Fruit fly (Drosophila melanogaster) whole organism, prepupa: ENCODE results near the gene Usp1.

ENCODE experiments used
- Blimp-1 ChIP-seq: fragments of 200-800 bp; sonication (Bioruptor generic); optimal IDR thresholded peaks from 3 replicates; lab custom pipeline; 2017; ENCODE audit warnings: missing biosample characterization, missing genetic modification characterization, mild to moderate bottlenecking, moderate library complexity, missing genetic modification reagents
- CG10631 ChIP-seq: fragments of 200-800 bp; sonication (Bioruptor generic); optimal IDR thresholded peaks from 2 replicates; lab custom pipeline; 2016; ENCODE audit warnings: missing biosample characterization, missing genetic modification characterization
- CG11294 ChIP-seq: fragments of 200-800 bp; sonication (Bioruptor generic); IDR thresholded peaks from 2 replicates; pipeline ENCODE4 v1.3.6; 2022; ENCODE audit warnings: missing biosample characterization, missing genetic modification characterization
- CG11762 ChIP-seq: fragments of 200-800 bp; sonication (Bioruptor generic); optimal IDR thresholded peaks from 3 replicates; lab custom pipeline; 2016; ENCODE audit warnings: missing biosample characterization, missing genetic modification characterization; ENCODE audit not compliant: insufficient read depth
- CG11902 ChIP-seq: fragments of 200-800 bp; sonication (Bioruptor generic); optimal IDR thresholded peaks from 3 replicates; lab custom pipeline; 2016; ENCODE audit warnings: missing biosample characterization, missing genetic modification characterization
- CG15336 ChIP-seq: fragments of 200-800 bp; sonication (Bioruptor generic); IDR thresholded peaks from 2 replicates; pipeline ENCODE4 v1.3.6; 2022; ENCODE audit warnings: missing biosample characterization, missing genetic modification characterization
- CG1621 ChIP-seq: fragments of 200-800 bp; sonication (Bioruptor generic); optimal IDR thresholded peaks from 3 replicates; lab custom pipeline; 2018; ENCODE audit warnings: missing biosample characterization, mild to moderate bottlenecking, missing genetic modification characterization
- CG16779 ChIP-seq: fragments of 200-800 bp; sonication (Bioruptor generic); optimal IDR thresholded peaks from 3 replicates; lab custom pipeline; 2017; ENCODE audit warnings: missing biosample characterization, mild to moderate bottlenecking, missing genetic modification characterization
- CG32006 ChIP-seq: fragments of 200-800 bp; sonication (Bioruptor generic); optimal IDR thresholded peaks from 3 replicates; lab custom pipeline; 2017; ENCODE audit warnings: missing biosample characterization, mild to moderate bottlenecking, missing genetic modification characterization
- CG3919 ChIP-seq: fragments of 200-800 bp; sonication (Bioruptor generic); optimal IDR thresholded peaks from 3 replicates; lab custom pipeline; 2016; ENCODE audit warnings: missing biosample characterization, missing genetic modification characterization
- CG4318 ChIP-seq: fragments of 200-800 bp; sonication (Bioruptor generic); optimal IDR thresholded peaks from 3 replicates; lab custom pipeline; 2017; ENCODE audit warnings: missing biosample characterization, mild to moderate bottlenecking, missing genetic modification characterization
- CG6163 ChIP-seq: fragments of 200-800 bp; sonication (Bioruptor generic); IDR thresholded peaks from 3 replicates; pipeline ENCODE4 v1.3.6; 2022; ENCODE audit warnings: missing biosample characterization, missing genetic modification characterization
- CG7368 ChIP-seq: fragments of 200-800 bp; sonication (Bioruptor generic); optimal IDR thresholded peaks from 3 replicates; lab custom pipeline; 2016; ENCODE audit warnings: missing biosample characterization, missing genetic modification characterization
- CG8119 ChIP-seq: fragments of 200-800 bp; sonication (Bioruptor generic); IDR thresholded peaks from 3 replicates; pipeline ENCODE4 v1.3.6; 2022; ENCODE audit warnings: missing biosample characterization, missing genetic modification characterization
- CG9139 ChIP-seq: fragments of 200-800 bp; sonication (Bioruptor generic); optimal IDR thresholded peaks from 3 replicates; lab custom pipeline; 2017; ENCODE audit warnings: missing biosample characterization, mild to moderate bottlenecking, missing genetic modification characterization
- Eip75B ChIP-seq: fragments of 200-800 bp; sonication (Bioruptor generic); optimal IDR thresholded peaks from 3 replicates; lab custom pipeline; 2016; ENCODE audit warnings: missing biosample characterization, missing genetic modification characterization
- Eip93F ChIP-seq: fragments of 200-800 bp; sonication (Bioruptor generic); optimal IDR thresholded peaks from 2 replicates; lab custom pipeline; 2016; ENCODE audit warnings: missing biosample characterization, mild to moderate bottlenecking, missing genetic modification characterization
- Ets21C ChIP-seq: fragments of 200-800 bp; sonication (Bioruptor generic); optimal IDR thresholded peaks from 3 replicates; lab custom pipeline; 2016; ENCODE audit warnings: missing biosample characterization, missing genetic modification characterization
- Ets96B ChIP-seq: fragments of 200-800 bp; optimal IDR thresholded peaks from 2 replicates; lab custom pipeline; 2019; ENCODE audit warnings: missing biosample characterization, mild to moderate bottlenecking, missing genetic modification characterization, moderate library complexity
- Gug ChIP-seq: fragments of 200-800 bp; sonication (Bioruptor generic); IDR thresholded peaks from 2 replicates; pipeline ENCODE4 v1.3.6; 2022; ENCODE audit warnings: missing biosample characterization, missing genetic modification characterization
- Hr39 ChIP-seq: fragments of 200-800 bp; sonication (Bioruptor generic); optimal IDR thresholded peaks from 2 replicates; lab custom pipeline; 2016; ENCODE audit warnings: missing biosample characterization, missing genetic modification characterization
- Hr4 ChIP-seq: fragments of 200-800 bp; sonication (Bioruptor generic); optimal IDR thresholded peaks from 3 replicates; lab custom pipeline; 2016; ENCODE audit warnings: missing biosample characterization, missing genetic modification characterization
- Lpt ChIP-seq: fragments of 200-800 bp; sonication (Bioruptor generic); optimal IDR thresholded peaks from 3 replicates; lab custom pipeline; 2016; ENCODE audit warnings: missing biosample characterization, missing genetic modification characterization
- Met ChIP-seq: fragments of 200-800 bp; sonication (Bioruptor generic); optimal IDR thresholded peaks from 3 replicates; lab custom pipeline; 2016; ENCODE audit warnings: missing biosample characterization, missing genetic modification characterization
- OdsH ChIP-seq: fragments of 200-800 bp; sonication (Bioruptor generic); optimal IDR thresholded peaks from 3 replicates; lab custom pipeline; 2016; ENCODE audit warnings: missing biosample characterization, missing genetic modification characterization
- Smox ChIP-seq: fragments of 200-800 bp; sonication (Bioruptor generic); optimal IDR thresholded peaks from 3 replicates; lab custom pipeline; 2016; ENCODE audit warnings: missing biosample characterization, missing genetic modification characterization
- Sox102F ChIP-seq: fragments of 200-800 bp; sonication (Bioruptor generic); optimal IDR thresholded peaks from 2 replicates; lab custom pipeline; 2016; ENCODE audit warnings: missing biosample characterization, mild to moderate bottlenecking, missing genetic modification characterization
- Sox14 ChIP-seq: fragments of 200-800 bp; sonication (Bioruptor generic); optimal IDR thresholded peaks from 3 replicates; lab custom pipeline; 2016; ENCODE audit warnings: missing biosample characterization, missing genetic modification characterization
- Sox15 ChIP-seq: fragments of 200-800 bp; sonication (Bioruptor generic); optimal IDR thresholded peaks from 3 replicates; lab custom pipeline; 2016; ENCODE audit warnings: missing biosample characterization, missing genetic modification characterization
- acj6 ChIP-seq: fragments of 200-800 bp; sonication (Bioruptor generic); optimal IDR thresholded peaks from 3 replicates; lab custom pipeline; 2016; ENCODE audit warnings: missing biosample characterization, missing genetic modification characterization
- cyc ChIP-seq: fragments of 200-800 bp; sonication (Bioruptor generic); optimal IDR thresholded peaks from 3 replicates; lab custom pipeline; 2016; ENCODE audit warnings: missing biosample characterization, missing genetic modification characterization
- dsx ChIP-seq: fragments of 200-800 bp; optimal IDR thresholded peaks from 3 replicates; lab custom pipeline; 2019; ENCODE audit warnings: missing biosample characterization, mild to moderate bottlenecking, missing genetic modification characterization, moderate library complexity; ENCODE audit not compliant: poor library complexity, severe bottlenecking
- eg ChIP-seq: fragments of 200-800 bp; sonication (Bioruptor generic); IDR thresholded peaks from 3 replicates; pipeline ENCODE4 v1.3.6; 2022; ENCODE audit warnings: missing biosample characterization, missing genetic modification characterization
- esn ChIP-seq: fragments of 200-800 bp; sonication (Bioruptor generic); optimal IDR thresholded peaks from 2 replicates; lab custom pipeline; 2016; ENCODE audit warnings: missing biosample characterization, mild to moderate bottlenecking, missing genetic modification characterization, moderate library complexity
- fd59A ChIP-seq: fragments of 200-800 bp; sonication (Bioruptor generic); optimal IDR thresholded peaks from 2 replicates; lab custom pipeline; 2017; ENCODE audit warnings: missing biosample characterization, mild to moderate bottlenecking, missing genetic modification characterization, missing genetic modification reagents
- fkh ChIP-seq: fragments of 200-800 bp; sonication (Bioruptor generic); optimal IDR thresholded peaks from 3 replicates; lab custom pipeline; 2017; ENCODE audit warnings: missing biosample characterization, mild to moderate bottlenecking, missing genetic modification characterization, moderate library complexity
- lz ChIP-seq: fragments of 200-800 bp; sonication (Bioruptor generic); optimal IDR thresholded peaks from 3 replicates; lab custom pipeline; 2016; ENCODE audit warnings: missing biosample characterization, missing genetic modification characterization
- net ChIP-seq: fragments of 200-800 bp; sonication (Bioruptor generic); optimal IDR thresholded peaks from 3 replicates; lab custom pipeline; 2016; ENCODE audit warnings: missing biosample characterization, missing genetic modification characterization
- pdm3 ChIP-seq: fragments of 200-800 bp; sonication (Bioruptor generic); optimal IDR thresholded peaks from 3 replicates; lab custom pipeline; 2016; ENCODE audit warnings: missing biosample characterization, missing genetic modification characterization
- salr ChIP-seq, 2 experiments: fragments of 200-800 bp; sonication (Bioruptor generic); optimal IDR thresholded peaks; 3 replicates each; lab custom pipeline; 2016 to 2018; ENCODE audit warnings: missing biosample characterization in 2 of 2, missing genetic modification characterization in 2 of 2, mild to moderate bottlenecking in 1 of 2
- spab ChIP-seq: fragments of 200-800 bp; sonication (Bioruptor generic); optimal IDR thresholded peaks from 2 replicates; lab custom pipeline; 2017; ENCODE audit warnings: missing biosample characterization, mild to moderate bottlenecking, missing genetic modification characterization, missing genetic modification reagents
- ss ChIP-seq, 2 experiments: fragments of 200-800 bp; sonication (Bioruptor generic); optimal IDR thresholded peaks; 2 replicates in 1 of 2; 3 replicates in 1 of 2; lab custom pipeline; 2017 to 2018; ENCODE audit warnings: mild to moderate bottlenecking in 2 of 2, missing biosample characterization in 2 of 2, missing genetic modification characterization in 2 of 2, moderate library complexity in 1 of 2
- svp ChIP-seq: fragments of 200-800 bp; sonication (Bioruptor generic); peaks from one replicate; lab custom pipeline; 2016; ENCODE audit warnings: missing biosample characterization, missing genetic modification characterization
- topi ChIP-seq: fragments of 200-800 bp; sonication (Bioruptor generic); optimal IDR thresholded peaks from 3 replicates; lab custom pipeline; 2016; ENCODE audit warnings: missing biosample characterization, missing genetic modification characterization
- vri ChIP-seq: fragments of 200-800 bp; sonication (Bioruptor generic); optimal IDR thresholded peaks from 3 replicates; lab custom pipeline; 2016; ENCODE audit warnings: missing biosample characterization, mild to moderate bottlenecking, missing genetic modification characterization

Gene Usp1

DNA sequence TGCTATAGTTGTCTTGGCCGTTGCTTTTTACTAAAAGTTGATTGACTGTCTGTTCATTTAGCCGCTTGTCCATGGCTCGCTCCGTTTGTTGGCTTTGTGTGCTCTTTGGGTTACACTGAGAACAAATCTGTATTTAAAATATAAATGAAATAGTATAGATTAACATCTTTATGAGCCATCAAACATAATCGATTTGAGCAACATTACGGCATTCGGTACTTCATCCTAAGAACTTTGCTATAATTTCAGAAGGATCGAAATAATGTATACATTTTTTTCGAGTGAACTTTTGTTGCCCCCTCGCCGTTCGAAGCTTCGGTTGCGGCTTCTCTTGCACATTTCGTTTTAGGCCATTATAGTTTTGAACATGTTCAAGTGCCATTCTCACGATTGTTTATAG is 21.0 kb upstream of the Usp1 start (continued):
- TF ChIP-seq CG11902 (GFP tag; lab: Kevin White, UChicago) (peak; percentile 5), CG32006 (GFP tag; lab: Kevin White, UChicago) (peak; percentile 95), ss (GFP tag; optimal IDR thresholded peaks at IDR 0.05; lab: Kevin White, UChicago) (peak; percentile 48 to 71), svp (GFP tag; lab: Kevin White, UChicago) (peak; percentile 73), topi (peak; percentile 69), CG4318 (GFP tag; lab: Kevin White, UChicago) (peak; percentile 89), Gug (peak; percentile 80), Lpt (GFP tag; lab: Kevin White, UChicago) (peak; percentile 77), Ets96B (tag; lab: Kevin White, UChicago) (peak; percentile 84), eg (peak; percentile 96), net (GFP tag; lab: Kevin White, UChicago) (peak; percentile 70), cyc (GFP tag; lab: Kevin White, UChicago) (peak; percentile 25), Blimp-1 (GFP tag; lab: Kevin White, UChicago) (no peak), CG8119 (GFP tag; lab: Robert Waterston, UW) (peak; percentile 95), Sox14 (GFP tag; lab: Kevin White, UChicago) (peak; percentile 83), CG16779 (peak; percentile 64), CG11762 (GFP tag; lab: Kevin White, UChicago) (peak; percentile 53), OdsH (peak; percentile 80), acj6 (GFP tag; lab: Kevin White, UChicago) (peak; percentile 74), Smox (GFP tag; lab: Kevin White, UChicago) (peak; percentile 43), spab (GFP tag; lab: Kevin White, UChicago) (peak; percentile 73), CG6163 (peak; percentile 93), Sox15 (no peak), fkh (no peak), CG10631 (GFP tag; lab: Kevin White, UChicago) (peak; percentile 86), Hr39 (GFP tag; lab: Kevin White, UChicago) (peak; percentile 41), Met (GFP tag; lab: Kevin White, UChicago) (peak; percentile 77), CG3919 (GFP tag; lab: Kevin White, UChicago) (peak; percentile 79), Eip75B (GFP tag; lab: Kevin White, UChicago) (peak; percentile 81), fd59A (GFP tag; lab: Kevin White, UChicago) (peak; percentile 76), pdm3 (peak; percentile 81), Hr4 (GFP tag; lab: Kevin White, UChicago) (peak; percentile 95)

DNA sequence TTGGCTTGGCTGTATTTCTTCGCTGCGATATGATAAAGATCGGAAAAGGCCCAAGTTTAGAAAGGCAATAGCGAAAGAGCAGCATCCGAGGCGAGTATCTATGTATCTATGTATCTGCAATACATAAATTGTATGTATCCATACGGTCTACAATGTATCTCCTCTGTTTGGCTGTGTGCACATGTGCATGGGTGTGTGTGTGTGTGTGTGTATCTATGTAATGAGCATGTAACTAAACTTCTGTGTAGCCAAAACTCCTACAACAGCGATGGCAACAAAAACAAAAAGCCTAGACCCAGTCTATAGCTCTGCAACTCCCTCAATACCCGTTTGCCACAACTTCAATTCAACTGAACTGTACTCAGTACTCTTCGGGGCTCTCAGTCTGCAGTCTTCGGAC is 18.9 kb upstream of the Usp1 start:
- TF ChIP-seq acj6 (GFP tag; lab: Kevin White, UChicago) (no peak), spab (GFP tag; lab: Kevin White, UChicago) (no peak), OdsH (no peak), dsx (peak; percentile 95), Hr4 (GFP tag; lab: Kevin White, UChicago) (no peak), esn (GFP tag; lab: Kevin White, UChicago) (no peak)

DNA sequence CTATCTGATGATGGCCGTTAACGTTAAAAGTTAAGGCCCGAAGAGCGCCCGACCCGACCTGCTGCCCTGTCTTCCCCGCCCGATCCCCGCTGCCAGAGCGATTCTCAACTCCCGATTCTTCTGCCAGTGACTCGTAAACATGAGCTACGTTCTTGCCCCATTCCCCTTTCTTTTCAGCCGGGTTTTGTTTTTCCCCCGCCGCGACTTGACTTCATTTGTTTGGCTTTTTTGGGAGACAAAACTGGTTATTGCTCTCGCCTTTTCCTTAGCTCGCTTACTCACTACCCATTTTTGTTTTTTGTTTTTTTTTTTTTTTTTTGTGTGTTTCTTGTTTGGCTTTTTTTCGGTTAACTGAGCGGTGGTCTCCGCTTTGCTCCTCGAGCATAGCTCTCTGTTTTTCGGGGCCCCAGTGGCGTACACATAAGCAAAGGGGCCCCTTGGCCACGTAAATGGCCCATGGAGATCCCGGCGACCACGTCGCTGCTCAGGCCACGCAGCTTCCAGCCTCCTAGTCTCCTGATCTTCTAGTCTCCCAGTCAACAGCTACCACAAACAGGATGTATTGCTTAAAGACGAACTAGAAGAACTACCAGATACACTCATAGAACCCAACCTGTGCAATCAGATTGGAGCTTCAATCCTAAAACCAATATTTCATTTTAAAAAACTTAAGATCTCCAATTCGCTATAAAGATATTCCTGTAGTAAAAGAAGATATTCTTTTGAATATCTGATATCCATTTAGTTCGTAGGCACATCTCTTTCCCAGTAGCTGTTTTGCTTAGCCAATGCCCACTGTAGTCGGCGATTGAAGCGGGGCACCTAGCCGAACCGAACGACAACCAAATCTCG is 18.2 kb upstream of the Usp1 start:
- TF ChIP-seq CG1621 (peak; percentile 60), CG16779 (peak; percentile 57), Hr39 (GFP tag; lab: Kevin White, UChicago) (peak; percentile 4), salr (GFP tag; optimal IDR thresholded peaks at IDR 0.05; lab: Kevin White, UChicago) (peak; percentile 43 to 63), CG4318 (GFP tag; lab: Kevin White, UChicago) (peak; percentile 87), Gug (peak; percentile 61), Ets21C (GFP tag; lab: Kevin White, UChicago) (no peak), spab (GFP tag; lab: Kevin White, UChicago) (peak; percentile 63), lz (GFP tag; lab: Kevin White, UChicago) (peak; percentile 32), fkh (peak; percentile 15), CG15336 (GFP tag; lab: Robert Waterston, UW) (peak; percentile 85), CG10631 (GFP tag; lab: Kevin White, UChicago) (peak; percentile 78), CG11762 (GFP tag; lab: Kevin White, UChicago) (no peak), esn (GFP tag; lab: Kevin White, UChicago) (peak; percentile 39), CG7368 (GFP tag; lab: Kevin White, UChicago) (peak; percentile 19), CG11294 (GFP tag; lab: Robert Waterston, UW) (peak; percentile 71; the same call in 1 of the 2 replicates), Eip93F (GFP tag; lab: Kevin White, UChicago) (no peak), CG9139 (peak; percentile 69), vri (GFP tag; lab: Kevin White, UChicago) (peak; percentile 56), cyc (GFP tag; lab: Kevin White, UChicago) (peak; percentile 23), Smox (GFP tag; lab: Kevin White, UChicago) (no peak), Sox102F (GFP tag; lab: Kevin White, UChicago) (peak; percentile 69)
